Fruit fly (Drosophila melanogaster): ENCODE data around the gene p38a.

DNA sequence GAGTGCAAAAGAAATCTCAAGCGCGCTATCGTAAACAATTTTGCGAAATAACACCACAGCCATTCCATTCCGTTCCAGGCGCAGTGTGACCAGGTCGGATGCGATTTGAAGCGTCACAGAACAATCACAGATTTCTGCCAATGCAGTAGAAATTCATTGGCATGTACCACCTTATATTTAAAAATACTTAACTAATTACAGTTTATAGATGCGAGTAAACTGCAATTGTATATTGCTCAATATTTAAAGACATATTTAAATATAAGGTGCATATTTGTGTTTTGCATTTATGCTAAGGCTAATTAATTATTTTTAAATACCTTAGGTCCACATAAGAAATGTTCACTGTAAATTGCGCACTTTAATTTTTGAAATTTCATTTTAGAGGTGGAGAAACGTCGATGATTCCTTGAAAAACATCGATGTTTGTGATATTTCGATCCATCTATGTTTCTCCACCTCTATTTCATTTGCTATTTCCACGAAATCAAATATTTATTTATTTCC is 41.3 kb upstream of the p38a start, which contains the start of the genes SMC6 and CG6204:
- TF ChIP-seq Ets98B (GFP tag; IDR thresholded peaks at IDR 0.05) = peak; percentile 93
- TF ChIP-seq rn (GFP tag; IDR thresholded peaks at IDR 0.05) = peak; percentile 83
- TF ChIP-seq CG32121 (GFP tag; IDR thresholded peaks at IDR 0.05) = peak; percentile 94
- peak; percentile 54; the same call in 2 of the 3 replicates for TF ChIP-seq fd96Ca (GFP tag; IDR thresholded peaks at IDR 0.05)
- peak; percentile 97 for TF ChIP-seq CG9948 (tag; optimal IDR thresholded peaks at IDR 0.05)
- TF ChIP-seq Pif1A (GFP tag; optimal IDR thresholded peaks at IDR 0.05) = no peak
